Fruit fly (Drosophila melanogaster): ENCODE measurements around the gene C3G.

Gene C3G

DNA sequence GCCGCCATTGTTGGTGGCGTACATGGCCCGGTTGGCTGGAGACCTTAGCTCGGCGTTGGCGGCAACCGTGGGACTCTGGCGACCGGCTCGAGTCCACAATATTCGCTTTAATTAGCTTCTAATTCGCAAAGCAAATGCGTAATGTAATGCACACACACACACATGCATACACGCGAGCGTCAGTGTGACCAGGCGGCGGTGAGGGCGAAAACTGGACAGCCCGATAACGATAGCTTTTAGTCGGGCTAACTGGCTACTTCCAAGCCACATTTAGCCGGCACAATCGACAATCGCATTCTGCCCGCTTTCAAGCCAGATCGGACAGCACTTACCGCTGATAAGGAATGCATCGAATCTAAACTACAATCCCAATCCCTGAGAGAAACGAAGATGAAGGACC is 17.3 kb upstream of the C3G start, which contains the start of the genes Nf-YC and xit (continued):
- TF ChIP-seq Neu2 (GFP tag; optimal IDR thresholded peaks at IDR 0.05; ENCODE audit: borderline replicate concordance), result no peak
- peak; percentile 49 for TF ChIP-seq shn (GFP tag; optimal IDR thresholded peaks at IDR 0.05)
- TF ChIP-seq CG13424 (tag; optimal IDR thresholded peaks at IDR 0.05), result peak; percentile 13
- no peak for TF ChIP-seq CG3995 (GFP tag; optimal IDR thresholded peaks at IDR 0.05)
- TF ChIP-seq crc (GFP tag; optimal IDR thresholded peaks at IDR 0.05), result no peak
- TF ChIP-seq gsb-n (tag; optimal IDR thresholded peaks at IDR 0.05), result no peak
- TF ChIP-seq hb (GFP tag; IDR thresholded peaks at IDR 0.05; ENCODE audit: partially characterized antibody), result no peak
- TF ChIP-seq crp (GFP tag; optimal IDR thresholded peaks at IDR 0.05), result peak in 1 of 2 experiments; percentile 69
- no peak for TF ChIP-seq Dip2 (GFP tag; IDR thresholded peaks at IDR 0.05)
- no peak for TF ChIP-seq so (GFP tag; IDR thresholded peaks at IDR 0.05)
- no peak for TF ChIP-seq al (GFP tag; IDR thresholded peaks at IDR 0.05)
- TF ChIP-seq GATAe (GFP tag; conservative IDR thresholded peaks at IDR 0.05), result no peak; the same call in 1 of the 2 replicates
- no peak for TF ChIP-seq ab (GFP tag; optimal IDR thresholded peaks at IDR 0.05)
- no peak for TF ChIP-seq Atf3 (GFP tag; optimal IDR thresholded peaks at IDR 0.05)
- TF ChIP-seq bowl (GFP tag; IDR thresholded peaks at IDR 0.05), result no peak
- no peak for TF ChIP-seq CG12299 (tag; optimal IDR thresholded peaks at IDR 0.05)
- no peak for TF ChIP-seq lola (GFP tag; optimal IDR thresholded peaks at IDR 0.05)
- TF ChIP-seq dmrt99B (tag; optimal IDR thresholded peaks at IDR 0.05), result no peak
- TF ChIP-seq ftz-f1 (GFP tag; optimal IDR thresholded peaks at IDR 0.05), result no peak
- peak; percentile 37; the same call in 1 of the 3 replicates for TF ChIP-seq CG14860 (GFP tag; IDR thresholded peaks at IDR 0.05; ENCODE audit: partially characterized antibody)
- no peak for TF ChIP-seq CG2202 (tag; optimal IDR thresholded peaks at IDR 0.05)
- peak; percentile 95 for TF ChIP-seq pzg (GFP tag; optimal IDR thresholded peaks at IDR 0.05)
- TF ChIP-seq fd102C (GFP tag; optimal IDR thresholded peaks at IDR 0.05), result no peak
- no peak for TF ChIP-seq CG15696 (tag; optimal IDR thresholded peaks at IDR 0.05)
- TF ChIP-seq ranshi (GFP tag; IDR thresholded peaks at IDR 0.05), result no peak
- peak in 1 of 2 experiments; percentile 77 for TF ChIP-seq Pdp1 (GFP tag; optimal IDR thresholded peaks at IDR 0.05)
- no peak for TF ChIP-seq CG12219 (GFP tag; optimal IDR thresholded peaks at IDR 0.05)
- no peak for TF ChIP-seq HLH54F (GFP tag; optimal IDR thresholded peaks at IDR 0.05)
- TF ChIP-seq esg (GFP tag; conservative IDR thresholded peaks at IDR 0.05), result no peak
- no peak for TF ChIP-seq CG12744 (GFP tag; optimal IDR thresholded peaks at IDR 0.05)
- no peak for TF ChIP-seq dati (GFP tag; IDR thresholded peaks at IDR 0.05)
- no peak for TF ChIP-seq CG6175 (GFP tag; IDR thresholded peaks at IDR 0.05)
- TF ChIP-seq Dad (GFP tag; optimal IDR thresholded peaks at IDR 0.05), result no peak
- TF ChIP-seq CG8765 (GFP tag; IDR thresholded peaks at IDR 0.05), result no peak
- TF ChIP-seq zfh1 (GFP tag; IDR thresholded peaks at IDR 0.05), result peak; percentile 22; the same call in 1 of the 3 replicates
- TF ChIP-seq CG17385 (GFP tag; optimal IDR thresholded peaks at IDR 0.05), result no peak
- TF ChIP-seq lilli (GFP tag; optimal IDR thresholded peaks at IDR 0.05), result no peak
- TF ChIP-seq nmo (GFP tag; optimal IDR thresholded peaks at IDR 0.05), result peak; percentile 52
- no peak for TF ChIP-seq E2f1 (GFP tag; IDR thresholded peaks at IDR 0.05)
- TF ChIP-seq jing (GFP tag; optimal IDR thresholded peaks at IDR 0.05), result no peak
- TF ChIP-seq kay (GFP tag; optimal IDR thresholded peaks at IDR 0.05), result no peak
- no peak for TF ChIP-seq Lhr (GFP tag; optimal IDR thresholded peaks at IDR 0.05)
- no peak for TF ChIP-seq CG11560 (tag; IDR thresholded peaks at IDR 0.05)
- no peak for TF ChIP-seq CG33213 (GFP tag; optimal IDR thresholded peaks at IDR 0.05)
- TF ChIP-seq Fer3 (tag; optimal IDR thresholded peaks at IDR 0.05), result no peak
- TF ChIP-seq CG12155 (GFP tag; optimal IDR thresholded peaks at IDR 0.05), result no peak
- TF ChIP-seq CG12659 (GFP tag; optimal IDR thresholded peaks at IDR 0.05), result no peak
- TF ChIP-seq CG31365 (tag; optimal IDR thresholded peaks at IDR 0.05), result no peak
- no peak for TF ChIP-seq CG14050 (GFP tag; IDR thresholded peaks at IDR 0.05)
- TF ChIP-seq ato (GFP tag; IDR thresholded peaks at IDR 0.05; ENCODE audit: partially characterized antibody), result 0 out of 2 replicates have a peak, but pooled peaks have one; percentile 39
- TF ChIP-seq HLH4C (GFP tag; IDR thresholded peaks at IDR 0.05; ENCODE audit: partially characterized antibody), result peak; percentile 67

All from whole organism, embryonic.